Worm (Caenorhabditis elegans) whole organism, L3 larva: Measurements from ENCODE around the gene C25F9.9.

Experiments used
- R02D3.7 ChIP-seq: fragments of 150-350 bp; optimal IDR thresholded peaks from 2 replicates; lab custom pipeline; 2014; ENCODE audit warnings: missing biosample characterization, missing genetic modification characterization
- aly-2 ChIP-seq: fragments of 150-350 bp; optimal IDR thresholded peaks from 2 replicates; lab custom pipeline; 2014; ENCODE audit warnings: missing biosample characterization, missing genetic modification characterization
- ama-1 ChIP-seq: fragments of 150-350 bp; optimal IDR thresholded peaks from 2 replicates; lab custom pipeline; 2018
- ceh-16 ChIP-seq: sonication (generic microtip); optimal IDR thresholded peaks from 2 replicates; lab custom pipeline; 2017; ENCODE audit warnings: missing biosample characterization, missing genetic modification characterization
- ceh-82 ChIP-seq: fragments of 150-350 bp; optimal IDR thresholded peaks from 2 replicates; lab custom pipeline; 2014; ENCODE audit warnings: missing biosample characterization, missing genetic modification characterization
- ceh-9 ChIP-seq: sonication (generic microtip); optimal IDR thresholded peaks from 2 replicates; lab custom pipeline; 2018; ENCODE audit warnings: missing biosample characterization, missing genetic modification characterization
- daf-12 ChIP-seq: fragments of 150-350 bp; optimal IDR thresholded peaks from 2 replicates; lab custom pipeline; 2014; ENCODE audit warnings: missing biosample characterization, missing genetic modification reagents, missing genetic modification characterization
- egl-27 ChIP-seq: sonication (generic microtip); optimal IDR thresholded peaks from 4 replicates; lab custom pipeline; 2017; ENCODE audit warnings: missing biosample characterization, missing genetic modification reagents, missing genetic modification characterization
- elt-1 ChIP-seq: fragments of 150-350 bp; optimal IDR thresholded peaks from 2 replicates; lab custom pipeline; 2014; ENCODE audit warnings: missing biosample characterization, missing genetic modification characterization
- elt-2 ChIP-seq: sonication (generic microtip); optimal IDR thresholded peaks from 2 replicates; lab custom pipeline; 2016; ENCODE audit warnings: missing genetic modification reagents, mild to moderate bottlenecking, missing genetic modification characterization, missing compliant biosample characterization
- elt-3 ChIP-seq, 3 experiments: fragments of 150-350 bp in 1 of 3; sonication (generic microtip) in 2 of 3; optimal IDR thresholded peaks; 2 replicates in 2 of 3; 4 replicates in 1 of 3; lab custom pipeline; 2014 to 2017; ENCODE audit warnings: missing biosample characterization in 3 of 3, missing genetic modification characterization in 3 of 3
- fkh-2 ChIP-seq: fragments of 150-350 bp; optimal IDR thresholded peaks from 2 replicates; lab custom pipeline; 2014; ENCODE audit warnings: missing biosample characterization, missing genetic modification reagents, missing genetic modification characterization
- fos-1 ChIP-seq: fragments of 150-350 bp; optimal IDR thresholded peaks from 2 replicates; lab custom pipeline; 2014; ENCODE audit warnings: missing biosample characterization, missing genetic modification characterization
- lin-39 ChIP-seq: fragments of 150-350 bp; optimal IDR thresholded peaks from 2 replicates; lab custom pipeline; 2018; ENCODE audit warnings: missing biosample characterization, missing genetic modification reagents, missing genetic modification characterization
- lsy-12 ChIP-seq: sonication (generic microtip); optimal IDR thresholded peaks from 2 replicates; lab custom pipeline; 2016; ENCODE audit warnings: mild to moderate bottlenecking, missing genetic modification characterization, missing compliant biosample characterization
- mdl-1 ChIP-seq: fragments of 150-350 bp; optimal IDR thresholded peaks from 2 replicates; lab custom pipeline; 2014; ENCODE audit warnings: missing biosample characterization, missing genetic modification characterization
- mml-1 ChIP-seq: fragments of 150-350 bp; sonication (generic microtip); optimal IDR thresholded peaks from 3 replicates; lab custom pipeline; 2014; ENCODE audit warnings: missing biosample characterization, missing genetic modification characterization
- nhr-11 ChIP-seq: fragments of 150-350 bp; optimal IDR thresholded peaks from 2 replicates; lab custom pipeline; 2014; ENCODE audit warnings: missing biosample characterization, missing genetic modification characterization
- nhr-12 ChIP-seq: fragments of 150-350 bp; optimal IDR thresholded peaks from 2 replicates; lab custom pipeline; 2014; ENCODE audit warnings: missing biosample characterization, missing genetic modification characterization
- nhr-23 ChIP-seq: fragments of 150-350 bp; optimal IDR thresholded peaks from 2 replicates; lab custom pipeline; 2014; ENCODE audit warnings: missing biosample characterization, missing genetic modification reagents, missing genetic modification characterization
- nhr-237 ChIP-seq: fragments of 150-350 bp; optimal IDR thresholded peaks from 2 replicates; lab custom pipeline; 2014; ENCODE audit warnings: missing biosample characterization, missing genetic modification characterization
- nhr-25 ChIP-seq: sonication (generic microtip); optimal IDR thresholded peaks from 2 replicates; lab custom pipeline; 2017; ENCODE audit warnings: missing biosample characterization, missing genetic modification characterization
- nhr-67 ChIP-seq: fragments of 150-350 bp; optimal IDR thresholded peaks from 2 replicates; lab custom pipeline; 2014; ENCODE audit warnings: missing biosample characterization, missing genetic modification characterization
- nhr-76 ChIP-seq: fragments of 150-350 bp; sonication (generic microtip); optimal IDR thresholded peaks from 5 replicates; lab custom pipeline; 2014; ENCODE audit warnings: missing biosample characterization, missing genetic modification characterization
- nhr-77 ChIP-seq: fragments of 150-350 bp; optimal IDR thresholded peaks from 2 replicates; lab custom pipeline; 2014; ENCODE audit warnings: missing biosample characterization, missing genetic modification characterization
- pha-4 ChIP-seq: fragments of 150-350 bp; optimal IDR thresholded peaks from 2 replicates; lab custom pipeline; 2014; ENCODE audit warnings: missing biosample characterization, missing genetic modification reagents, missing genetic modification characterization
- pqm-1 ChIP-seq: fragments of 150-350 bp; optimal IDR thresholded peaks from 2 replicates; lab custom pipeline; 2017; ENCODE audit warnings: missing biosample characterization, missing genetic modification characterization, inconsistent platforms
- sea-2 ChIP-seq: fragments of 150-350 bp; sonication (generic microtip); optimal IDR thresholded peaks from 4 replicates; lab custom pipeline; 2014; ENCODE audit warnings: missing biosample characterization, missing genetic modification reagents, missing genetic modification characterization
- skn-1 ChIP-seq: fragments of 150-350 bp; optimal IDR thresholded peaks from 2 replicates; lab custom pipeline; 2014; ENCODE audit warnings: missing biosample characterization, missing genetic modification characterization
- snpc-4 ChIP-seq: fragments of 150-350 bp; optimal IDR thresholded peaks from 2 replicates; lab custom pipeline; 2014; ENCODE audit warnings: missing biosample characterization, missing genetic modification characterization
- unc-39 ChIP-seq: sonication (generic microtip); optimal IDR thresholded peaks from 4 replicates; lab custom pipeline; 2017; ENCODE audit warnings: missing biosample characterization, missing genetic modification characterization
- unc-62 ChIP-seq: fragments of 150-350 bp; sonication (generic microtip); optimal IDR thresholded peaks from 4 replicates; lab custom pipeline; 2014; ENCODE audit warnings: missing biosample characterization, missing genetic modification reagents, missing genetic modification characterization
- zag-1 ChIP-seq: fragments of 150-350 bp; optimal IDR thresholded peaks from 2 replicates; lab custom pipeline; 2014; ENCODE audit warnings: missing biosample characterization, missing genetic modification characterization
- ztf-11 ChIP-seq: fragments of 150-350 bp; optimal IDR thresholded peaks from 2 replicates; lab custom pipeline; 2014; ENCODE audit warnings: missing biosample characterization, missing genetic modification characterization
- ztf-4 ChIP-seq: fragments of 150-350 bp; optimal IDR thresholded peaks from 2 replicates; lab custom pipeline; 2014; ENCODE audit warnings: missing biosample characterization, missing genetic modification characterization

C25F9.9 gene

DNA sequence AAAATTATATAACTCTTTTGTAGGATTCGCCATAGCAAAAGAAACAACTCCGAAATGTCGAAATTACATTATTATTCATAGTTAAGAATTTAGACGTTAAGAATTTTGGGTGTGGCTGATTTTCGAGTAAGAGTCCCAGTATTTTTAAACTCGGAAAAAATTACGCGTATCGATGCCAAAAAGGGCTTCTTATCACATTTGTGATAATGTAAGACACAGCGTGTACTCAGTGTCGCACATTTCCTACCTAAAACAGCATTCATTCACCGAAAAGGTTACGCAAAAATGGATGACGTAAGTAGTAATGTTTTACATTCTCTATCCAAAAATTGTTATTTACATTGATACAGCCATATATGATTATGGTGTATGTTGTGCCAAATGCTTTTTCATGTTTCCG lies 33.1 kb downstream of the C25F9.9 start, which contains the start of gene M04C3.5:
TSS of gene M04C3.5 (plus strand) at position 190 of the 400 bp plus-strand sequence.
- TF ChIP-seq lin-39 (tag; lab: Kevin White, UChicago) (no peak), ztf-4 (tag; lab: Kevin White, UChicago) (no peak), ceh-16 (tag; lab: Kevin White, UChicago) (no peak), nhr-77 (no peak), elt-3 (tag; optimal IDR thresholded peaks at IDR 0.05; lab: Kevin White, UChicago) (no peak), elt-2 (peak; percentile 67), nhr-237 (no peak), nhr-76 (tag; lab: Kevin White, UChicago) (no peak), nhr-25 (no peak), pqm-1 (peak; percentile 14), nhr-23 (tag; lab: Kevin White, UChicago) (no peak), unc-39 (tag; lab: Kevin White, UChicago) (no peak), ceh-9 (no peak)

ce11 chrV:19455650-19456049 lies 39.2 kb downstream of the C25F9.9 start, which contains the start of the genes Y43F8B.13 and Y43F8B.14:
Gene Y43F8B.13 (plus strand): TSS chrV:19455950.
Gene Y43F8B.14 (minus strand): TSS chrV:19455971.
- TF ChIP-seq elt-2, result peak; percentile 4
- no peak for TF ChIP-seq ceh-82 (tag; lab: Kevin White, UChicago)

DNA sequence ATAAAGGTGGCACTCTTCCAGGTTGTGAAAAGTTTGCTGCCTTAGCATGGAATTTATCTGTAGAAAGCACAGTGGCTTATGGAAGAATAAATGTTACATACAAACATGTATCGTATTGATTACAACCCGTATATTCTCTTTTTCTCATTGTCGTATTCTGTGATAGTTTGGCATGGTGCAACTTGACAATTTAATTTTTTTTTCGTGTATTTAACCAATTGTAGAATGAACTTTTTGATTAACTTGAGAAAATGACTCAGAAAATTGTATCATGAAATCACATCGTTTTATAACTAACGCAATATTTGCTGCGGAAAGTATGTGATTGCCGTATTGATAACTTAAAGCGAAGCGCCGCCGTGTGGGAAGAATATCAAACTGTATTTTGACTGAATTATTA lies 40.7 kb downstream of the C25F9.9 start, which contains the start of gene Y43F8B.24:
TSS of gene Y43F8B.24 (plus strand) at position 301 of the 400 bp plus-strand sequence.
- TF ChIP-seq elt-2 (peak; percentile 14), R02D3.7 (no peak)

DNA sequence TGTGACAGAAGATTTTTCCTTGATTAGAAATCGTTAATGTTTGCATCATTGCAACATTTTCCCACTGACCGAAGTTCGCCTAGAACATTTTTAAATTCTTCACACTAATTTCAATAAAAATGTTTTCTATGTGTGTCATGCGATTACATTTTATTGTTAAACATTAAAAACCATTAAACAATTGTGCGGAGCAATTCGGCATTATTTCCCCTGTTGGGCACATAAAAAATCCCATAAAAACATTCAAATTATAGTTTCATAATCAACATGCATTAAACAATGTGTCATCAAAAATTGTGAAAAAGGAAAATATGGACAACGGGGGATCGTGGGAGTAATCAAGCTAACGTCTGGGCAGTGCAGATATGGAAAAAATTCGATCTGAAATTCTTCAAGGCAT lies 43.1 kb downstream of the C25F9.9 start:
- TF ChIP-seq elt-2, result peak; percentile 56
- TF ChIP-seq pqm-1, result peak; percentile 8

DNA sequence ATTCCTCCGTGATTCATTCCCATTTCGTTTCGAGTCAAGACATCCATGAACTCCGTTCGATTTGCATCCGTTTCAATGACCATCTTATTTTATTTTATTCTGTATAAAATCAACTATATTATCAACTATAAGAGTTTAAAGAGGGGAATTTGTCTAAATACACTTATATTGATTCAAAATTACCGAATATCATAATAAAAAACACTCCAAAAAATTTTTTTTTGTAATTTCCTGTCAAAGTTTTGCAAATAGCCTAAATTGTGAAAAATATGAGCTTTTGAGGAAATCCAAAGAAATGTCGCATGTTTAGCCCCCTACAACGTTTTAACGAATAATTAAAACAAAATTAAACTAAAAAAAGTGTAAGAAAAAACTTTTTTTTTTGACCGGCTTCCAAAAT lies 45.6 kb downstream of the C25F9.9 start, which contains the start of gene Y43F8B.15:
TSS of gene Y43F8B.15 (minus strand) at position 101 of the 400 bp plus-strand sequence.
- TF ChIP-seq nhr-25 (no peak), egl-27 (tag; lab: Kevin White, UChicago) (no peak), ztf-11 (tag; lab: Kevin White, UChicago) (no peak), ceh-9 (no peak), daf-12 (tag; lab: Kevin White, UChicago) (no peak), mml-1 (tag; lab: Kevin White, UChicago) (no peak), mdl-1 (tag; lab: Kevin White, UChicago) (no peak), skn-1 (tag; lab: Kevin White, UChicago) (no peak), ztf-4 (tag; lab: Kevin White, UChicago) (no peak), fkh-2 (tag; lab: Kevin White, UChicago) (no peak), R02D3.7 (no peak), lin-39 (tag; lab: Kevin White, UChicago) (no peak), fos-1 (no peak), nhr-67 (tag; lab: Kevin White, UChicago) (no peak), ceh-82 (tag; lab: Kevin White, UChicago) (no peak), elt-1 (tag; lab: Kevin White, UChicago) (no peak), ceh-16 (tag; lab: Kevin White, UChicago) (no peak)

- TF ChIP-seq elt-1 (tag; lab: Kevin White, UChicago) (no peak), fos-1 (no peak), nhr-12 (tag; lab: Kevin White, UChicago) (no peak), zag-1 (no peak), snpc-4 (no peak), aly-2 (tag; lab: Kevin White, UChicago) (no peak), unc-62 (GFP tag; lab: Kevin White, UChicago) (no peak), ama-1 (lab: Kevin White, UChicago) (no peak), nhr-237 (no peak), nhr-11 (no peak), sea-2 (GFP tag; lab: Kevin White, UChicago) (no peak), pha-4 (tag; lab: Kevin White, UChicago) (no peak), lsy-12 (tag; lab: Kevin White, UChicago) (no peak)
Measured at ce11 chrV:19462612-19463011, 46.2 kb downstream of the C25F9.9 start, which contains the start of gene Y43F8B.25. Gene Y43F8B.25 (plus strand): TSS chrV:19462912.
